Worm (Caenorhabditis elegans) whole organism, young adult: Measurements from ENCODE around the gene W07B8.4.

Experiments
- B0261.1 ChIP-seq: sonication (generic microtip); optimal IDR thresholded peaks from 2 replicates; lab custom pipeline; 2016; ENCODE audit warnings: mild to moderate bottlenecking, missing genetic modification characterization, moderate library complexity, missing compliant biosample characterization
- C17E4.6 ChIP-seq: fragments of 200-800 bp; sonication (Bioruptor generic); IDR thresholded peaks from 2 replicates; pipeline ENCODE4 v1.3.6; 2022; ENCODE audit warnings: missing genetic modification reagents, missing genetic modification characterization, missing compliant biosample characterization
- D2030.7 ChIP-seq: fragments of 200-800 bp; sonication (Bioruptor generic); IDR thresholded peaks from 2 replicates; pipeline ENCODE4 v1.3.6; 2022; ENCODE audit warnings: missing genetic modification reagents, missing genetic modification characterization, missing compliant biosample characterization
- F55B11.4 ChIP-seq: sonication (generic microtip); optimal IDR thresholded peaks from 2 replicates; lab custom pipeline; 2016; ENCODE audit warnings: missing compliant biosample characterization, missing genetic modification characterization, borderline replicate concordance; ENCODE audit not compliant: insufficient read depth
- F57A8.1 ChIP-seq: fragments of 200-800 bp; sonication (Bioruptor generic); optimal IDR thresholded peaks from 2 replicates; lab custom pipeline; 2018; ENCODE audit warnings: mild to moderate bottlenecking, missing genetic modification characterization, moderate library complexity, missing compliant biosample characterization
- Y53G8AR.9 ChIP-seq: fragments of 200-800 bp; sonication (Bioruptor generic); conservative IDR thresholded peaks from 2 replicates; pipeline ENCODE4 v1.3.6; 2022; ENCODE audit warnings: missing genetic modification reagents, missing genetic modification characterization, missing compliant biosample characterization
- Y95B8A.8 ChIP-seq: fragments of 200-800 bp; sonication (Bioruptor generic); IDR thresholded peaks from 2 replicates; pipeline ENCODE4 v1.3.6; 2022; ENCODE audit warnings: missing genetic modification reagents, missing genetic modification characterization, missing compliant biosample characterization
- ZK185.1 ChIP-seq: sonication (generic microtip); optimal IDR thresholded peaks from 2 replicates; lab custom pipeline; 2016; ENCODE audit warnings: mild to moderate bottlenecking, missing genetic modification characterization, missing compliant biosample characterization; ENCODE audit not compliant: poor library complexity, severe bottlenecking
- aptf-3 ChIP-seq: fragments of 200-800 bp; sonication (Bioruptor generic); IDR thresholded peaks from 2 replicates; pipeline ENCODE4 v1.3.6; 2022; ENCODE audit warnings: missing genetic modification characterization, missing compliant biosample characterization
- attf-6 ChIP-seq: fragments of 200-800 bp; sonication (Bioruptor generic); IDR thresholded peaks from 2 replicates; pipeline ENCODE4 v1.3.6; 2022; ENCODE audit warnings: missing genetic modification reagents, missing genetic modification characterization, missing compliant biosample characterization
- bed-1 ChIP-seq: fragments of 200-800 bp; sonication (Bioruptor generic); IDR thresholded peaks from 2 replicates; pipeline ENCODE4 v1.3.6; 2022; ENCODE audit warnings: missing genetic modification reagents, missing genetic modification characterization, missing compliant biosample characterization
- ceh-27 ChIP-seq: fragments of 200-800 bp; sonication (Bioruptor generic); optimal IDR thresholded peaks from 2 replicates; lab custom pipeline; 2018; ENCODE audit warnings: mild to moderate bottlenecking, missing genetic modification characterization, moderate library complexity, missing compliant biosample characterization
- ceh-58 ChIP-seq: fragments of 200-800 bp; sonication (Bioruptor generic); IDR thresholded peaks from 2 replicates; pipeline ENCODE4 v1.3.6; 2022; ENCODE audit warnings: missing genetic modification characterization, missing compliant biosample characterization
- chd-7 ChIP-seq: sonication (generic microtip); optimal IDR thresholded peaks from 2 replicates; lab custom pipeline; 2016; ENCODE audit warnings: mild to moderate bottlenecking, missing genetic modification characterization, moderate library complexity, missing compliant biosample characterization
- dox-1 ChIP-seq: fragments of 200-800 bp; sonication (Bioruptor generic); IDR thresholded peaks from 2 replicates; pipeline ENCODE4 v1.3.6; 2022; ENCODE audit warnings: missing genetic modification reagents, missing genetic modification characterization, missing compliant biosample characterization
- efl-1 ChIP-seq: fragments of 150-350 bp; optimal IDR thresholded peaks from 2 replicates; lab custom pipeline; 2014; ENCODE audit warnings: missing biosample characterization, missing genetic modification reagents, missing genetic modification characterization
- egl-44 ChIP-seq: fragments of 200-800 bp; sonication (Bioruptor generic); IDR thresholded peaks from 2 replicates; pipeline ENCODE4 v1.3.6; 2022; ENCODE audit warnings: missing genetic modification reagents, missing genetic modification characterization, missing compliant biosample characterization
- egrh-3 ChIP-seq: fragments of 200-800 bp; sonication (Bioruptor generic); IDR thresholded peaks from 2 replicates; pipeline ENCODE4 v1.3.6; 2022; ENCODE audit warnings: missing genetic modification reagents, missing genetic modification characterization, missing compliant biosample characterization
- fkh-3 ChIP-seq: sonication (generic microtip); optimal IDR thresholded peaks from 2 replicates; lab custom pipeline; 2016; ENCODE audit warnings: mild to moderate bottlenecking, missing genetic modification characterization, missing compliant biosample characterization
- hlh-12 ChIP-seq: sonication (generic microtip); optimal IDR thresholded peaks from 2 replicates; lab custom pipeline; 2016; ENCODE audit warnings: missing genetic modification characterization, missing compliant biosample characterization
- hlh-26 ChIP-seq: fragments of 200-800 bp; sonication (Bioruptor generic); conservative IDR thresholded peaks from 2 replicates; pipeline ENCODE4 v1.3.6; 2022; ENCODE audit warnings: missing genetic modification reagents, missing genetic modification characterization, missing compliant biosample characterization
- hmg-1.2 ChIP-seq: fragments of 200-800 bp; sonication (Bioruptor generic); IDR thresholded peaks from 2 replicates; pipeline ENCODE4 v1.3.6; 2022; ENCODE audit warnings: missing genetic modification reagents, missing genetic modification characterization, missing compliant biosample characterization
- hmg-20 ChIP-seq: fragments of 200-800 bp; sonication (Bioruptor generic); IDR thresholded peaks from 2 replicates; pipeline ENCODE4 v1.3.6; 2022; ENCODE audit warnings: missing genetic modification reagents, missing genetic modification characterization, missing compliant biosample characterization
- hsf-1 ChIP-seq: fragments of 200-800 bp; sonication (Bioruptor generic); IDR thresholded peaks from 2 replicates; pipeline ENCODE4 v1.3.6; 2022; ENCODE audit warnings: missing genetic modification reagents, missing genetic modification characterization, missing compliant biosample characterization
- lag-1 ChIP-seq: fragments of 200-800 bp; sonication (Bioruptor generic); IDR thresholded peaks from 2 replicates; pipeline ENCODE4 v1.3.6; 2022; ENCODE audit warnings: missing genetic modification reagents, missing genetic modification characterization, missing compliant biosample characterization
- lin-40 ChIP-seq: sonication (generic microtip); optimal IDR thresholded peaks from 2 replicates; lab custom pipeline; 2016; ENCODE audit warnings: missing genetic modification characterization, mild to moderate bottlenecking, missing compliant biosample characterization, missing genotype, missing genetic modification reagents
- lir-1 ChIP-seq: fragments of 200-800 bp; sonication (Bioruptor generic); conservative IDR thresholded peaks from 2 replicates; pipeline ENCODE4 v1.3.6; 2022; ENCODE audit warnings: missing genetic modification reagents, missing genetic modification characterization, missing compliant biosample characterization
- lsl-1 ChIP-seq: fragments of 200-800 bp; sonication (Bioruptor generic); optimal IDR thresholded peaks from 2 replicates; lab custom pipeline; 2018; ENCODE audit warnings: mild to moderate bottlenecking, missing genetic modification characterization, moderate library complexity, missing compliant biosample characterization
- madf-10 ChIP-seq: sonication (generic microtip); optimal IDR thresholded peaks from 2 replicates; lab custom pipeline; 2016; ENCODE audit warnings: mild to moderate bottlenecking, missing genetic modification characterization, missing compliant biosample characterization
- madf-6 ChIP-seq: fragments of 200-800 bp; sonication (Bioruptor generic); IDR thresholded peaks from 2 replicates; pipeline ENCODE4 v1.3.6; 2022; ENCODE audit warnings: missing genetic modification reagents, missing genetic modification characterization, missing compliant biosample characterization
- mel-28 ChIP-seq: sonication (generic microtip); optimal IDR thresholded peaks from 2 replicates; lab custom pipeline; 2016; ENCODE audit warnings: borderline replicate concordance, mild to moderate bottlenecking, missing genetic modification characterization, missing compliant biosample characterization
- nfya-1 ChIP-seq: sonication (generic microtip); optimal IDR thresholded peaks from 2 replicates; lab custom pipeline; 2017; ENCODE audit warnings: antibody characterized with exemption, missing compliant biosample characterization, missing genetic modification characterization, borderline replicate concordance; ENCODE audit not compliant: insufficient read depth
- nhr-120 ChIP-seq: fragments of 200-800 bp; sonication (Bioruptor generic); IDR thresholded peaks from 2 replicates; pipeline ENCODE4 v1.3.6; 2022; ENCODE audit warnings: missing genetic modification characterization, missing compliant biosample characterization
- nhr-179 ChIP-seq: sonication (generic microtip); optimal IDR thresholded peaks from 2 replicates; lab custom pipeline; 2016; ENCODE audit warnings: mild to moderate bottlenecking, missing genetic modification characterization, missing compliant biosample characterization
- nhr-80 ChIP-seq: sonication (generic microtip); optimal IDR thresholded peaks from 2 replicates; lab custom pipeline; 2016; ENCODE audit warnings: missing genetic modification characterization, missing compliant biosample characterization
- nhr-90 ChIP-seq: sonication (generic microtip); optimal IDR thresholded peaks from 2 replicates; lab custom pipeline; 2016; ENCODE audit warnings: missing genotype, mild to moderate bottlenecking, missing genetic modification characterization, missing compliant biosample characterization
- pbrm-1 ChIP-seq: fragments of 200-800 bp; sonication (Bioruptor generic); IDR thresholded peaks from 2 replicates; pipeline ENCODE4 v1.3.6; 2022; ENCODE audit warnings: missing genetic modification reagents, missing genetic modification characterization, missing compliant biosample characterization
- rcor-1 ChIP-seq: fragments of 200-800 bp; sonication (Bioruptor generic); IDR thresholded peaks from 2 replicates; pipeline ENCODE4 v1.3.6; 2022; ENCODE audit warnings: missing genetic modification reagents, missing genetic modification characterization, missing compliant biosample characterization
- repo-1 ChIP-seq: sonication (generic microtip); optimal IDR thresholded peaks from 2 replicates; lab custom pipeline; 2017; ENCODE audit warnings: mild to moderate bottlenecking, missing genetic modification characterization, missing compliant biosample characterization
- snpc-1.1 ChIP-seq: sonication (generic microtip); optimal IDR thresholded peaks from 2 replicates; lab custom pipeline; 2017; ENCODE audit warnings: missing genetic modification characterization, mild to moderate bottlenecking, missing compliant biosample characterization, antibody characterized with exemption, moderate library complexity, missing genotype, missing genetic modification reagents; ENCODE audit not compliant: insufficient read depth
- somi-1 ChIP-seq: fragments of 200-800 bp; sonication (Bioruptor generic); optimal IDR thresholded peaks from 2 replicates; lab custom pipeline; 2018; ENCODE audit warnings: mild to moderate bottlenecking, missing genetic modification characterization, missing compliant biosample characterization
- tbx-9 ChIP-seq: sonication (generic microtip); optimal IDR thresholded peaks from 2 replicates; lab custom pipeline; 2016; ENCODE audit warnings: borderline replicate concordance, missing genetic modification characterization, inconsistent platforms, missing compliant biosample characterization
- unc-62 ChIP-seq: fragments of 150-350 bp; optimal IDR thresholded peaks from 2 replicates; lab custom pipeline; 2014; ENCODE audit warnings: missing biosample characterization, missing genetic modification reagents, missing genetic modification characterization
- xnd-1 ChIP-seq: sonication (generic microtip); optimal IDR thresholded peaks from 2 replicates; lab custom pipeline; 2016; ENCODE audit warnings: missing genotype, missing genetic modification reagents, missing genetic modification characterization, missing compliant biosample characterization
- zfh-2 ChIP-seq: fragments of 200-800 bp; sonication (Bioruptor generic); conservative IDR thresholded peaks from 2 replicates; pipeline ENCODE4 v1.3.6; 2022; ENCODE audit warnings: missing genetic modification reagents, missing genetic modification characterization, missing compliant biosample characterization
- ztf-18 ChIP-seq: sonication (generic microtip); optimal IDR thresholded peaks from 2 replicates; lab custom pipeline; 2016; ENCODE audit warnings: missing genotype, mild to moderate bottlenecking, missing genetic modification characterization, missing compliant biosample characterization
- ztf-22 ChIP-seq: fragments of 200-800 bp; sonication (Bioruptor generic); optimal IDR thresholded peaks from 2 replicates; lab custom pipeline; 2018; ENCODE audit warnings: mild to moderate bottlenecking, missing genetic modification characterization, moderate library complexity, missing compliant biosample characterization
- ztf-25 ChIP-seq: fragments of 200-800 bp; sonication (Bioruptor generic); IDR thresholded peaks from 2 replicates; pipeline ENCODE4 v1.3.6; 2022; ENCODE audit warnings: missing genetic modification reagents, missing genetic modification characterization, missing compliant biosample characterization
- ztf-28 ChIP-seq: fragments of 200-800 bp; sonication (Bioruptor generic); IDR thresholded peaks from 2 replicates; pipeline ENCODE4 v1.3.6; 2022; ENCODE audit warnings: missing genetic modification reagents, missing genetic modification characterization, missing compliant biosample characterization

The W07B8.4 gene

ce11 chrV:1152736-1153135 is 21.0 kb upstream of the W07B8.4 start (continued):
- TF ChIP-seq fkh-3 (tag; lab: Kevin White, UChicago) = no peak
- no peak for TF ChIP-seq hmg-20 (GFP tag; lab: Robert Waterston, UW)
- TF ChIP-seq Y53G8AR.9 (GFP tag; lab: Robert Waterston, UW) = peak; percentile 75
- no peak for TF ChIP-seq attf-6 (GFP tag; lab: Robert Waterston, UW)
- no peak for TF ChIP-seq ceh-27 (GFP tag; lab: Kevin White, UChicago)
- peak; percentile 94 for TF ChIP-seq lsl-1 (GFP tag; lab: Kevin White, UChicago)
- TF ChIP-seq tbx-9 (tag; lab: Kevin White, UChicago) = no peak
- TF ChIP-seq ztf-22 = no peak
- no peak for TF ChIP-seq unc-62
- no peak for TF ChIP-seq hlh-12 (tag; lab: Kevin White, UChicago)
- peak; percentile 87 for TF ChIP-seq efl-1 (GFP tag; lab: Kevin White, UChicago)
- no peak for TF ChIP-seq F57A8.1 (GFP tag; lab: Kevin White, UChicago)
- TF ChIP-seq rcor-1 (GFP tag; lab: Robert Waterston, UW) = peak; percentile 40; the same call in 1 of the 2 replicates
- TF ChIP-seq xnd-1 (tag; lab: Kevin White, UChicago) = peak; percentile 92
- peak; percentile 71 for TF ChIP-seq hsf-1 (GFP tag; lab: Robert Waterston, UW)
- peak; percentile 36 for TF ChIP-seq dox-1 (GFP tag; lab: Robert Waterston, UW)
- no peak for TF ChIP-seq somi-1
- TF ChIP-seq ZK185.1 (tag; lab: Kevin White, UChicago) = no peak
- no peak for TF ChIP-seq zfh-2
- TF ChIP-seq repo-1 = no peak
- no peak for TF ChIP-seq egrh-3 (GFP tag; lab: Robert Waterston, UW)
- no peak for TF ChIP-seq ztf-28 (GFP tag; lab: Robert Waterston, UW)
- no peak for TF ChIP-seq nhr-80 (tag; lab: Kevin White, UChicago)
- TF ChIP-seq chd-7 (tag; lab: Kevin White, UChicago) = no peak
- peak; percentile 37; the same call in 1 of the 2 replicates for TF ChIP-seq hmg-1.2 (GFP tag; lab: Robert Waterston, UW)
- TF ChIP-seq ztf-18 (tag; lab: Kevin White, UChicago) = no peak
- no peak for TF ChIP-seq nhr-120 (GFP tag; lab: Robert Waterston, UW)
- TF ChIP-seq D2030.7 (GFP tag; lab: Robert Waterston, UW) = peak; percentile 93
- no peak for TF ChIP-seq bed-1 (GFP tag; lab: Robert Waterston, UW)
- TF ChIP-seq ceh-58 (GFP tag; lab: Robert Waterston, UW) = no peak
- TF ChIP-seq Y95B8A.8 = peak; percentile 68; the same call in 1 of the 2 replicates
- no peak for TF ChIP-seq egl-44 (GFP tag; lab: Robert Waterston, UW)
- TF ChIP-seq C17E4.6 = peak; percentile 41; the same call in 1 of the 2 replicates
- no peak for TF ChIP-seq aptf-3 (GFP tag; lab: Robert Waterston, UW)
- TF ChIP-seq lir-1 (GFP tag; lab: Robert Waterston, UW) = no peak
- no peak for TF ChIP-seq nfya-1
- no peak for TF ChIP-seq mel-28 (tag; lab: Kevin White, UChicago)
- no peak for TF ChIP-seq madf-10 (tag; lab: Kevin White, UChicago)
- TF ChIP-seq ztf-25 = no peak
- no peak for TF ChIP-seq F55B11.4 (tag; lab: Kevin White, UChicago)
- TF ChIP-seq nhr-90 (tag; lab: Kevin White, UChicago) = no peak
- TF ChIP-seq hlh-26 (GFP tag; lab: Robert Waterston, UW) = no peak
- TF ChIP-seq B0261.1 = no peak
- peak; percentile 34 for TF ChIP-seq snpc-1.1 (tag; lab: Kevin White, UChicago)
- TF ChIP-seq pbrm-1 (GFP tag; lab: Robert Waterston, UW) = 0 out of 2 replicates have a peak, but pooled peaks have one; percentile 26
- peak; percentile 96 for TF ChIP-seq madf-6 (GFP tag; lab: Robert Waterston, UW)
- TF ChIP-seq lag-1 (GFP tag; lab: Robert Waterston, UW) = no peak
- no peak for TF ChIP-seq lin-40
- no peak for TF ChIP-seq nhr-179 (tag; lab: Kevin White, UChicago)
